Fruit fly (Drosophila melanogaster) whole organism, adult: Measurements from ENCODE around the gene CG43737.

Experiments
- CG11617 ChIP-seq: fragments of 200-800 bp; sonication (Bioruptor generic); optimal IDR thresholded peaks from 2 replicates; lab custom pipeline; 2017; ENCODE audit warnings: mild to moderate bottlenecking, missing biosample characterization, missing genetic modification reagents, missing genetic modification characterization
- CG12768 ChIP-seq: fragments of 200-800 bp; sonication (Bioruptor generic); optimal IDR thresholded peaks from 2 replicates; lab custom pipeline; 2017; ENCODE audit warnings: missing biosample characterization, missing genetic modification characterization, mild to moderate bottlenecking, moderate library complexity, missing genetic modification reagents
- CG14711 ChIP-seq: fragments of 200-800 bp; sonication (Bioruptor generic); optimal IDR thresholded peaks from 2 replicates; lab custom pipeline; 2018; ENCODE audit warnings: missing biosample characterization, mild to moderate bottlenecking, missing genetic modification characterization, moderate library complexity
- CG1620 ChIP-seq: fragments of 200-800 bp; sonication (Bioruptor generic); optimal IDR thresholded peaks from 2 replicates; lab custom pipeline; 2016; ENCODE audit warnings: missing biosample characterization, missing genetic modification characterization
- CG33017 ChIP-seq: fragments of 200-800 bp; sonication (Bioruptor generic); optimal IDR thresholded peaks from 2 replicates; lab custom pipeline; 2018; ENCODE audit warnings: missing biosample characterization, mild to moderate bottlenecking, missing genetic modification characterization, moderate library complexity
- CG5204 ChIP-seq: fragments of 200-800 bp; sonication (Bioruptor generic); optimal IDR thresholded peaks from 2 replicates; lab custom pipeline; 2016; ENCODE audit warnings: missing biosample characterization, missing genetic modification characterization
- CG7045 ChIP-seq: fragments of 200-800 bp; sonication (Bioruptor generic); optimal IDR thresholded peaks from 2 replicates; lab custom pipeline; 2017; ENCODE audit warnings: missing biosample characterization, mild to moderate bottlenecking, missing genetic modification characterization
- CG7101 ChIP-seq: fragments of 200-800 bp; sonication (Bioruptor generic); optimal IDR thresholded peaks from 2 replicates; lab custom pipeline; 2018; ENCODE audit warnings: missing biosample characterization, mild to moderate bottlenecking, missing genetic modification characterization, moderate library complexity
- Clk ChIP-seq: fragments of 200-800 bp; sonication (Bioruptor generic); optimal IDR thresholded peaks from 2 replicates; lab custom pipeline; 2017; ENCODE audit warnings: missing biosample characterization, missing genetic modification characterization
- Crg-1 ChIP-seq: fragments of 200-800 bp; sonication (Bioruptor generic); optimal IDR thresholded peaks from 2 replicates; lab custom pipeline; 2016; ENCODE audit warnings: missing biosample characterization, missing genetic modification characterization
- Hr96 ChIP-seq: fragments of 200-800 bp; sonication (Bioruptor generic); optimal IDR thresholded peaks from 2 replicates; lab custom pipeline; 2016; ENCODE audit warnings: missing biosample characterization, missing genetic modification characterization
- Mnt ChIP-seq: fragments of 200-800 bp; sonication (Bioruptor generic); optimal IDR thresholded peaks from 2 replicates; lab custom pipeline; 2016; ENCODE audit warnings: missing biosample characterization, mild to moderate bottlenecking, missing genetic modification characterization
- bab1 ChIP-seq: fragments of 200-800 bp; sonication (Bioruptor generic); optimal IDR thresholded peaks from 3 replicates; lab custom pipeline; 2019; ENCODE audit warnings: missing biosample characterization, mild to moderate bottlenecking, missing genetic modification characterization, moderate library complexity
- cic ChIP-seq: fragments of 200-800 bp; sonication (Bioruptor generic); optimal IDR thresholded peaks from 2 replicates; lab custom pipeline; 2017; ENCODE audit warnings: missing biosample characterization, mild to moderate bottlenecking, missing genetic modification characterization, moderate library complexity
- cnc ChIP-seq, 2 experiments: fragments of >200 bp; optimal IDR thresholded peaks; 2 replicates each; lab custom pipeline; 2017
- kay ChIP-seq: fragments of 200-800 bp; sonication (Bioruptor generic); peaks from one replicate; lab custom pipeline; 2016; ENCODE audit warnings: missing biosample characterization, missing genetic modification characterization, borderline replicate concordance
- ovo ChIP-seq: fragments of 200-800 bp; sonication (Bioruptor generic); optimal IDR thresholded peaks from 2 replicates; lab custom pipeline; 2016; ENCODE audit warnings: missing biosample characterization, missing genetic modification characterization
- pad ChIP-seq: fragments of 200-800 bp; sonication (Bioruptor generic); optimal IDR thresholded peaks from 3 replicates; lab custom pipeline; 2017; ENCODE audit warnings: missing biosample characterization, missing genetic modification characterization, mild to moderate bottlenecking, moderate library complexity, missing genetic modification reagents
- tj ChIP-seq: fragments of 200-800 bp; sonication (Bioruptor generic); optimal IDR thresholded peaks from 3 replicates; lab custom pipeline; 2017; ENCODE audit warnings: missing biosample characterization, mild to moderate bottlenecking, missing genetic modification characterization, moderate library complexity
- toe ChIP-seq: fragments of 200-800 bp; sonication (Bioruptor generic); optimal IDR thresholded peaks from 2 replicates; lab custom pipeline; 2016; ENCODE audit warnings: missing biosample characterization, missing genetic modification characterization

Gene CG43737

DNA sequence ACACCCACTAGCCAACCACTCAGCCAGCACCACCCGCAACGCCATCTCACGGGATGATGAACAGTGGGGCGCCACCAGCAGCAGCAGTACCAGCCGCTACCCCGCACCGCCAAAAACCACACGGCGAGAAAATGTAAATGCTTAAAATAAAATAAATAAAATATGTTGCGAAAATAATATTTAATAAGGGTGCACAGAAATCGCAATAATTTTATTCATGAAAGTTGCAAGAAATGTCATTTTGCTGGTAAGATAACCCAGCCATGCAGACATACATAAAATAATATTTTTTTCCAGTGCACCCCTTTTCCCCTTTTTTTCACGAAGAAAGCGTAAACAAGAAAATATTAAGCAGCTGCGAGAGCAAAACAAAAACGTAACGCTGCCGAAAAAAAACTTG is 40.8 kb downstream of the CG43737 start:
- TF ChIP-seq CG14711 (no peak), cic (GFP tag; lab: Kevin White, UChicago) (no peak), CG7101 (tag; lab: Kevin White, UChicago) (no peak), Crg-1 (no peak), CG5204 (no peak), toe (GFP tag; lab: Kevin White, UChicago) (no peak), Hr96 (GFP tag; lab: Kevin White, UChicago) (no peak), CG1620 (GFP tag; lab: Kevin White, UChicago) (no peak)

DNA sequence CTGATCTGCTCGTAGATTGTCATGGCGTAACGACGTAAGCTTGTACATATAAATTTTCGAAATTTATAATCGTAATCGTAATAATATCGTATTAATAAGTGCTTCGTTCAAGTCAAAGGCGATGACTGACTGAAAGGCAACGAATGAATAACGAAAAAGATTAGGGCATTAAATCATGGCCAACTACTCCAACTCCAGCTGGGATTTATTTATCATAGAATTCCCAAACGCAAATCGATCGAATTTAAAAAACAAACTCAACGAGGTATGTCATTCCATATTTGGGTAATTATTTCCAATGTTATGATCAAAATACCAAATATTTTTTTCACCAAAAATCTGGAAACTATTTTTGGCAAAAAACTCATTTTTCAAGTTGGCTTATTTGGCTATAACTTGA is 45.8 kb downstream of the CG43737 start, which contains the start of gene CG43075:
Gene CG43075 (minus strand): TSS at position 101 of the 400 bp plus-strand sequence.
- TF ChIP-seq CG1620 (GFP tag; lab: Kevin White, UChicago) (no peak), tj (GFP tag; lab: Kevin White, UChicago) (no peak), Hr96 (GFP tag; lab: Kevin White, UChicago) (no peak), bab1 (no peak), Crg-1 (no peak), toe (GFP tag; lab: Kevin White, UChicago) (no peak), CG5204 (no peak), cnc (optimal IDR thresholded peaks at IDR 0.05; lab: Kevin White, UChicago) (no peak), cic (GFP tag; lab: Kevin White, UChicago) (no peak), CG11617 (no peak), Mnt (GFP tag; lab: Kevin White, UChicago) (no peak), Clk (no peak), CG12768 (GFP tag; lab: Kevin White, UChicago) (no peak), kay (no peak), CG33017 (tag; lab: Kevin White, UChicago) (no peak), ovo (no peak), CG7045 (GFP tag; lab: Kevin White, UChicago) (no peak), CG7101 (tag; lab: Kevin White, UChicago) (no peak)

DNA sequence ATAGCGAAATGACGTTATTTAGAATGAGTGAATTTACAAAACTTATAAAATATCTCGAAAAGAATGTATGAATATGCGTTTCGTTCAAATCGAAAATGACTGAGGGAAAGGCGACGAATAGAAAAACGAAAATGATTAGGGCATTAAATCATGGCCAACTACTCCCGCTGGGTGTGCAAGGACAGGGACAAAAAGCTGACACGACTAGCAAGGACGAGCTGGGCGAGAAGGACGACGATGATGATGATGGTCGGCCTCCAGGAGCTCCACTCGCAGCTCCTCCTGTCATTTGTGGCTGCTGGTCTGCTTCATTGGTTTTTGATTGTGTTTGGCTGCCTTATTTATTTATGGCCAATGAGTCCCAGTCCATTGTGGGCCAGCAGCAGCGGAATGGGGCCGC is 48.2 kb downstream of the CG43737 start, which contains the start of gene CG43076:
Gene CG43076 (minus strand): TSS at position 101 of the 400 bp plus-strand sequence.
- TF ChIP-seq Crg-1 (no peak), CG7045 (GFP tag; lab: Kevin White, UChicago) (no peak)

DNA sequence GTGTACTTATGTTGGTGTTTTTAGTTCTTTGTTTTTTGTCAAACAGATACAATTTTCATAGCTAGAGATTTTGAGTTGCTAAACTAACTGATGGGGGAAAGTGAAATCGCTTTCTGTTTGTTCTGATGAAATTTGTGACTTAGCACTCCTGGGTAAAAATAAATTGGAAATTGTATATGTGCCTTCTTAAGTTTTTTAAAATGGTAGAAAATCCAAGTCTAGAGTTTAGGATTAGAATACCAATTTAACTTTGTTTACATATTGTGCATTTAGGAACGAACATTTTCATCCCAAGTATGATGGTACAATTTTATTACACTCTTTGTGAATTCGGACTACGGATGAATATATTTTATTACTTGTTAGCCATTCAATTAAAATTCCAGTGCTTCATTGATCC is 54.5 kb downstream of the CG43737 start, which contains the start of gene CG9101:
Gene CG9101 (minus strand): TSS at position 101 of the 400 bp plus-strand sequence.
- TF ChIP-seq tj (GFP tag; lab: Kevin White, UChicago) = no peak
- no peak for TF ChIP-seq Mnt (GFP tag; lab: Kevin White, UChicago)
- TF ChIP-seq CG7045 (GFP tag; lab: Kevin White, UChicago) = no peak
- no peak for TF ChIP-seq bab1
- no peak for TF ChIP-seq toe (GFP tag; lab: Kevin White, UChicago)
- TF ChIP-seq CG12768 (GFP tag; lab: Kevin White, UChicago) = no peak
- no peak for TF ChIP-seq Clk
- no peak for TF ChIP-seq CG33017 (tag; lab: Kevin White, UChicago)
- no peak for TF ChIP-seq cnc (optimal IDR thresholded peaks at IDR 0.05; lab: Kevin White, UChicago)
- no peak for TF ChIP-seq ovo
- no peak for TF ChIP-seq kay
- TF ChIP-seq CG1620 (GFP tag; lab: Kevin White, UChicago) = no peak
- TF ChIP-seq Crg-1 = no peak
- TF ChIP-seq Hr96 (GFP tag; lab: Kevin White, UChicago) = no peak
- no peak for TF ChIP-seq CG11617
- TF ChIP-seq CG5204 = no peak
- no peak for TF ChIP-seq cic (GFP tag; lab: Kevin White, UChicago)
- no peak for TF ChIP-seq CG7101 (tag; lab: Kevin White, UChicago)
- no peak for TF ChIP-seq CG14711
- no peak for TF ChIP-seq pad

DNA sequence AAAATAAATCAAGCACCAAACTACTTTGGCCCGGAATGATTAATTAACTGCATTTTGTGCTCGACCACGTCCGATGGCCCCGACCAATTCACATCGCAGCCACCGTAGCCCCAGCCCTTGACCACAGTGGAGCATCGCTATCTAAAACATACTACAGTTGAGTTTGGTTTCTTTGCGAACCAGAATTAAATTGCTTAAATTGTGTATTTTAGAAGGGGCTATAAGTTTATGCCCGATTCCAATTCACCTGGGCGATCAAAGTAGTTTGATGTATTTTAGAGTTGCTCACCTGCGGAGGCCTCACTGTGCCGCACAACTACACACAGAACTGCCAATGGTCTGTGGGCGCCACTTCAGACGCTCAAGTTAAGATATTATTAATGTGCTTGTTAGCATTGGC is 60.0 kb downstream of the CG43737 start:
- TF ChIP-seq CG7101 (tag; lab: Kevin White, UChicago) = no peak
- TF ChIP-seq Crg-1 = no peak
- TF ChIP-seq CG7045 (GFP tag; lab: Kevin White, UChicago) = no peak
- TF ChIP-seq pad = no peak
- no peak for TF ChIP-seq kay
- no peak for TF ChIP-seq CG5204
